Fruit fly (Drosophila melanogaster) whole organism, embryonic: ENCODE data around the gene bor.

ENCODE experiments used
- Adf1 ChIP-seq: fragments of 200-800 bp; sonication (Bioruptor generic); IDR thresholded peaks from 2 replicates; pipeline ENCODE4 v1.3.6; 2022; ENCODE audit warnings: missing biosample characterization, missing genetic modification characterization
- CG10321 ChIP-seq: fragments of 200-800 bp; sonication (Bioruptor generic); IDR thresholded peaks from 2 replicates; pipeline ENCODE4 v1.3.6; 2022; ENCODE audit warnings: missing biosample characterization, missing genetic modification characterization
- CG10366 ChIP-seq: fragments of 200-800 bp; sonication (Bioruptor generic); IDR thresholded peaks from 2 replicates; pipeline ENCODE4 v1.3.6; 2022; ENCODE audit warnings: missing biosample characterization, missing genetic modification characterization
- CG11504 ChIP-seq: fragments of 200-800 bp; sonication (Bioruptor generic); optimal IDR thresholded peaks from 3 replicates; lab custom pipeline; 2019; ENCODE audit warnings: missing biosample characterization, mild to moderate bottlenecking, missing genetic modification characterization, moderate library complexity
- CG12071 ChIP-seq: fragments of 200-800 bp; sonication (Bioruptor generic); optimal IDR thresholded peaks from 3 replicates; lab custom pipeline; 2018; ENCODE audit warnings: missing biosample characterization, mild to moderate bottlenecking, missing genetic modification characterization
- CG13894 ChIP-seq: fragments of 200-800 bp; sonication (Bioruptor generic); optimal IDR thresholded peaks from 3 replicates; lab custom pipeline; 2018; ENCODE audit warnings: missing biosample characterization, mild to moderate bottlenecking, missing genetic modification characterization, moderate library complexity
- CG16779 ChIP-seq: fragments of 200-800 bp; sonication (Bioruptor generic); IDR thresholded peaks from 2 replicates; pipeline ENCODE4 v1.3.6; 2022; ENCODE audit warnings: missing biosample characterization, missing genetic modification characterization
- CG17186 ChIP-seq: fragments of 200-800 bp; sonication (Bioruptor generic); optimal IDR thresholded peaks from 3 replicates; lab custom pipeline; 2017; ENCODE audit warnings: missing biosample characterization, missing genetic modification reagents, missing genetic modification characterization
- CG17359 ChIP-seq: fragments of 200-800 bp; sonication (Bioruptor generic); optimal IDR thresholded peaks from 3 replicates; lab custom pipeline; 2018; ENCODE audit warnings: missing biosample characterization, mild to moderate bottlenecking, missing genetic modification characterization, moderate library complexity
- CG17568 ChIP-seq: fragments of 200-800 bp; sonication (Bioruptor generic); optimal IDR thresholded peaks from 2 replicates; lab custom pipeline; 2018; ENCODE audit warnings: missing biosample characterization, mild to moderate bottlenecking, missing genetic modification characterization, moderate library complexity
- CG17612 ChIP-seq: fragments of 200-800 bp; sonication (Bioruptor generic); IDR thresholded peaks from 2 replicates; pipeline ENCODE4 v1.3.6; 2022; ENCODE audit warnings: missing biosample characterization, missing genetic modification characterization
- CG30403 ChIP-seq: fragments of 200-800 bp; sonication (Bioruptor generic); optimal IDR thresholded peaks from 3 replicates; lab custom pipeline; 2016; ENCODE audit warnings: missing biosample characterization, missing genetic modification characterization
- CG3281 ChIP-seq: fragments of 200-800 bp; sonication (Bioruptor generic); optimal IDR thresholded peaks from 3 replicates; lab custom pipeline; 2017; ENCODE audit warnings: missing biosample characterization, mild to moderate bottlenecking, missing genetic modification characterization
- CG4360 ChIP-seq: fragments of 200-800 bp; sonication (Bioruptor generic); IDR thresholded peaks from 2 replicates; pipeline ENCODE4 v1.3.6; 2022; ENCODE audit warnings: missing biosample characterization, missing genetic modification characterization
- CG6654 ChIP-seq: fragments of 200-800 bp; sonication (Bioruptor generic); optimal IDR thresholded peaks from 2 replicates; lab custom pipeline; 2017; ENCODE audit warnings: missing biosample characterization, mild to moderate bottlenecking, missing genetic modification characterization
- CG6683 ChIP-seq: fragments of 200-800 bp; sonication (Bioruptor generic); optimal IDR thresholded peaks from 2 replicates; lab custom pipeline; 2017; ENCODE audit warnings: missing biosample characterization, mild to moderate bottlenecking, missing genetic modification characterization, missing genetic modification reagents
- CG8290 ChIP-seq, 3 experiments: fragments of 200-800 bp; sonication (Bioruptor generic); optimal IDR thresholded peaks; 2 replicates each; lab custom pipeline; 2016 to 2019; ENCODE audit warnings: missing biosample characterization in 3 of 3, missing genetic modification characterization in 3 of 3, mild to moderate bottlenecking in 2 of 3, moderate library complexity in 1 of 3
- CG9437 ChIP-seq: fragments of 200-800 bp; sonication (Bioruptor generic); optimal IDR thresholded peaks from 2 replicates; lab custom pipeline; 2018; ENCODE audit warnings: missing biosample characterization, mild to moderate bottlenecking, missing genetic modification characterization
- CG9876 ChIP-seq: fragments of 200-800 bp; sonication (Bioruptor generic); optimal IDR thresholded peaks from 2 replicates; lab custom pipeline; 2016; ENCODE audit warnings: missing biosample characterization, missing genetic modification characterization
- CG9932 ChIP-seq: fragments of 200-800 bp; sonication (Bioruptor generic); IDR thresholded peaks from 2 replicates; pipeline ENCODE4 v1.3.6; 2022; ENCODE audit warnings: missing biosample characterization, missing genetic modification characterization
- Dek ChIP-seq: fragments of 200-800 bp; sonication (Bioruptor generic); optimal IDR thresholded peaks from 3 replicates; lab custom pipeline; 2019; ENCODE audit warnings: missing biosample characterization, mild to moderate bottlenecking, missing genetic modification characterization, moderate library complexity
- Doc2 ChIP-seq: fragments of 200-800 bp; sonication (Bioruptor generic); IDR thresholded peaks from 2 replicates; pipeline ENCODE4 v1.3.6; 2022; ENCODE audit warnings: missing biosample characterization, missing genetic modification characterization
- Dp ChIP-seq: fragments of 200-800 bp; sonication (Bioruptor generic); optimal IDR thresholded peaks from 2 replicates; lab custom pipeline; 2018; ENCODE audit warnings: missing biosample characterization, mild to moderate bottlenecking, missing genetic modification characterization, moderate library complexity
- Gug ChIP-seq: fragments of 200-800 bp; sonication (Bioruptor generic); IDR thresholded peaks from 4 replicates; pipeline ENCODE4 v1.3.6; 2022; ENCODE audit warnings: missing biosample characterization, missing genetic modification characterization
- Hand ChIP-seq: fragments of 200-800 bp; sonication (Bioruptor generic); optimal IDR thresholded peaks from 2 replicates; lab custom pipeline; 2017; ENCODE audit warnings: mild to moderate bottlenecking, missing biosample characterization, missing genetic modification reagents, missing genetic modification characterization
- Hmx ChIP-seq: fragments of 200-800 bp; sonication (Bioruptor generic); optimal IDR thresholded peaks from 2 replicates; lab custom pipeline; 2016; ENCODE audit warnings: missing biosample characterization, missing genetic modification characterization
- Hr78 ChIP-seq, 2 experiments: fragments of 200-800 bp in 1 of 2; fragments of >200 bp in 1 of 2; sonication (Bioruptor generic) in 1 of 2; optimal IDR thresholded peaks; 2 replicates each; lab custom pipeline; 2017 to 2019; ENCODE audit warnings: missing biosample characterization in 2 of 2, missing genetic modification characterization in 2 of 2, mild to moderate bottlenecking in 1 of 2, moderate library complexity in 1 of 2
- Hsf ChIP-seq: fragments of 200-800 bp; sonication (Bioruptor generic); optimal IDR thresholded peaks from 3 replicates; lab custom pipeline; 2016; ENCODE audit warnings: missing biosample characterization, missing genetic modification characterization
- Max ChIP-seq: fragments of 200-800 bp; sonication (Bioruptor generic); optimal IDR thresholded peaks from 2 replicates; lab custom pipeline; 2016; ENCODE audit warnings: missing biosample characterization, mild to moderate bottlenecking, missing genetic modification characterization
- Med ChIP-seq: fragments of 200-800 bp; sonication (Bioruptor generic); peaks from one replicate; lab custom pipeline; 2016; ENCODE audit warnings: missing biosample characterization, missing genetic modification characterization, mild to moderate bottlenecking, inconsistent platforms, moderate library complexity
- Myb ChIP-seq: fragments of 200-800 bp; sonication (Bioruptor generic); optimal IDR thresholded peaks from 2 replicates; lab custom pipeline; 2016; ENCODE audit warnings: missing biosample characterization, missing genetic modification characterization
- NC2α ChIP-seq: fragments of 200-800 bp; sonication (Bioruptor generic); optimal IDR thresholded peaks from 2 replicates; lab custom pipeline; 2016; ENCODE audit warnings: missing biosample characterization, missing genetic modification characterization
- NC2β ChIP-seq: fragments of 200-800 bp; sonication (Bioruptor generic); optimal IDR thresholded peaks from 2 replicates; lab custom pipeline; 2016; ENCODE audit warnings: missing biosample characterization, missing genetic modification characterization
- Opbp ChIP-seq: fragments of 200-800 bp; sonication (Bioruptor generic); IDR thresholded peaks from 3 replicates; pipeline ENCODE4 v1.3.6; 2022; ENCODE audit warnings: missing biosample characterization, missing genetic modification characterization; ENCODE audit not compliant: partially characterized antibody
- Pdp1 ChIP-seq, 2 experiments: fragments of 200-800 bp; sonication (Bioruptor generic); optimal IDR thresholded peaks; 3 replicates each; lab custom pipeline; 2016; ENCODE audit warnings: missing biosample characterization in 2 of 2, missing genetic modification characterization in 2 of 2, mild to moderate bottlenecking in 1 of 2, moderate library complexity in 1 of 2
- Sox100B ChIP-seq: fragments of 200-800 bp; sonication (Bioruptor generic); optimal IDR thresholded peaks from 3 replicates; lab custom pipeline; 2018; ENCODE audit warnings: missing biosample characterization, mild to moderate bottlenecking, missing genetic modification characterization
- TFAM ChIP-seq: fragments of 200-800 bp; sonication (Bioruptor generic); optimal IDR thresholded peaks from 2 replicates; lab custom pipeline; 2017; ENCODE audit warnings: missing biosample characterization, missing genetic modification characterization, inconsistent platforms
- Tbp ChIP-seq: fragments of >200 bp; optimal IDR thresholded peaks from 2 replicates; lab custom pipeline; 2018; ENCODE audit warnings: missing biosample characterization, missing genetic modification characterization
- Usf ChIP-seq: fragments of 200-800 bp; sonication (Bioruptor generic); optimal IDR thresholded peaks from 2 replicates; lab custom pipeline; 2017; ENCODE audit warnings: missing genotype, missing biosample characterization, missing genetic modification characterization
- Xbp1 ChIP-seq: fragments of 200-800 bp; sonication (Bioruptor generic); optimal IDR thresholded peaks from 3 replicates; lab custom pipeline; 2016; ENCODE audit warnings: missing biosample characterization, mild to moderate bottlenecking, missing genetic modification characterization
- abd-A ChIP-seq: fragments of 200-800 bp; sonication (Bioruptor generic); optimal IDR thresholded peaks from 3 replicates; lab custom pipeline; 2019; ENCODE audit warnings: missing biosample characterization, mild to moderate bottlenecking, missing genetic modification characterization, moderate library complexity
- ci ChIP-seq: fragments of 200-800 bp; sonication (Bioruptor generic); IDR thresholded peaks from 3 replicates; pipeline ENCODE4 v1.3.6; 2022; ENCODE audit warnings: missing biosample characterization, missing genetic modification characterization
- crol ChIP-seq: fragments of 200-800 bp; sonication (Bioruptor generic); IDR thresholded peaks from 2 replicates; pipeline ENCODE4 v1.3.6; 2022; ENCODE audit warnings: missing biosample characterization, missing genetic modification characterization
- mirr ChIP-seq: fragments of 200-800 bp; sonication (Bioruptor generic); optimal IDR thresholded peaks from 3 replicates; lab custom pipeline; 2018; ENCODE audit warnings: missing biosample characterization, mild to moderate bottlenecking, missing genetic modification characterization
- nerfin-2 ChIP-seq: fragments of 200-800 bp; sonication (Bioruptor generic); IDR thresholded peaks from 2 replicates; pipeline ENCODE4 v1.3.6; 2022; ENCODE audit warnings: missing biosample characterization, missing genetic modification characterization; ENCODE audit not compliant: partially characterized antibody
- nom ChIP-seq: fragments of 200-800 bp; sonication (Bioruptor generic); optimal IDR thresholded peaks from 2 replicates; lab custom pipeline; 2017; ENCODE audit warnings: missing biosample characterization, missing genetic modification characterization, mild to moderate bottlenecking, moderate library complexity, missing genetic modification reagents
- tna ChIP-seq: fragments of 200-800 bp; sonication (Bioruptor generic); IDR thresholded peaks from 2 replicates; pipeline ENCODE4 v1.3.6; 2022; ENCODE audit warnings: missing biosample characterization, missing genetic modification characterization; ENCODE audit not compliant: partially characterized antibody
- twi ChIP-seq: fragments of 200-800 bp; optimal IDR thresholded peaks from 2 replicates; lab custom pipeline; 2019; ENCODE audit warnings: missing biosample characterization, mild to moderate bottlenecking, missing genetic modification characterization, moderate library complexity
- wek ChIP-seq: fragments of 200-800 bp; sonication (Bioruptor generic); optimal IDR thresholded peaks from 3 replicates; lab custom pipeline; 2018; ENCODE audit warnings: missing biosample characterization, mild to moderate bottlenecking, missing genetic modification characterization, moderate library complexity
- zfh2 ChIP-seq: fragments of 200-800 bp; sonication (Bioruptor generic); optimal IDR thresholded peaks from 2 replicates; lab custom pipeline; 2016; ENCODE audit warnings: missing biosample characterization, missing genetic modification characterization

Gene bor

DNA sequence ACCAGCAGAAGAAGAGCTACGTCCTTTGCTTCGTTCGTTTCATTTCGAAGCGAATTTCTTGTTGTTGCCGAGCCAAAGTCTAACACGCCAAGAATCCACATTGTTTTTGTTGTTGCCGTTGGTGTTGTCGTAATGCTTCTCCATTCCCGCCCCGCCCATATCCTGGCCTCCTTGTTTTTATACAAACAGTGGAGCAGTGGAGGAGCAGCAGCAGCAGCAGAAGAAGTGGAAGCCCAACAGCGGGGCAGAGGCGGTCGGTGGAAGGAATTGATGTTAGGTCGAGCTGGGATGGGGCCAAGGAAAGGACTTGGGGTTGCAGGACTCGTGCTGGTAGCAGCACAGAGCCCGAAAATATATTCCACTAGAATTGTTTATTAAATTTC is 48.6 kb downstream of the bor start:
- TF ChIP-seq CG8290 (GFP tag; optimal IDR thresholded peaks at IDR 0.05; lab: Kevin White, UChicago): no peak
- TF ChIP-seq CG8290 (tag; optimal IDR thresholded peaks at IDR 0.05; lab: Kevin White, UChicago): peak in 1 of 2 experiments; percentile 1
- TF ChIP-seq abd-A: peak; percentile 90
- TF ChIP-seq twi (tag; lab: Kevin White, UChicago): no peak
- TF ChIP-seq CG16779: peak; percentile 49; the same call in 1 of the 2 replicates
- no peak for TF ChIP-seq Hr78 (GFP tag; optimal IDR thresholded peaks at IDR 0.05; lab: Kevin White, UChicago)
- no peak for TF ChIP-seq Opbp
- TF ChIP-seq mirr (GFP tag; lab: Kevin White, UChicago): peak; percentile 12
- TF ChIP-seq CG11504 (tag; lab: Kevin White, UChicago): no peak
- TF ChIP-seq TFAM: no peak
- TF ChIP-seq CG10366 (GFP tag; lab: Robert Waterston, UW): no peak
- TF ChIP-seq Gug (GFP tag; lab: Robert Waterston, UW): no peak
- no peak for TF ChIP-seq CG17568 (GFP tag; lab: Kevin White, UChicago)
- no peak for TF ChIP-seq Hand
- peak; percentile 62 for TF ChIP-seq Med (GFP tag; lab: Kevin White, UChicago)
- no peak for TF ChIP-seq Dp (GFP tag; lab: Kevin White, UChicago)
- TF ChIP-seq crol (GFP tag; lab: Robert Waterston, UW): peak; percentile 71
- TF ChIP-seq CG13894 (tag; lab: Kevin White, UChicago): peak; percentile 79
- no peak for TF ChIP-seq Usf (GFP tag; lab: Kevin White, UChicago)
- TF ChIP-seq CG12071 (GFP tag; lab: Kevin White, UChicago): peak; percentile 17
- no peak for TF ChIP-seq CG9876 (GFP tag; lab: Kevin White, UChicago)
- TF ChIP-seq Adf1 (GFP tag; lab: Robert Waterston, UW): peak; percentile 75
- no peak for TF ChIP-seq Xbp1 (GFP tag; lab: Kevin White, UChicago)
- peak; percentile 49; the same call in 1 of the 2 replicates for TF ChIP-seq CG4360 (GFP tag; lab: Robert Waterston, UW)
- TF ChIP-seq nom: no peak
- no peak for TF ChIP-seq Hmx (GFP tag; lab: Kevin White, UChicago)
- TF ChIP-seq Hsf: no peak
- 0 out of 3 replicates have a peak, but pooled peaks have one; percentile 44 for TF ChIP-seq ci
- 0 out of 2 replicates have a peak, but pooled peaks have one; percentile 20 for TF ChIP-seq CG9932
- no peak for TF ChIP-seq CG3281 (GFP tag; lab: Kevin White, UChicago)
- TF ChIP-seq wek: no peak
- TF ChIP-seq CG9437: no peak
- no peak for TF ChIP-seq CG6683 (GFP tag; lab: Kevin White, UChicago)
- 0 out of 2 replicates have a peak, but pooled peaks have one; percentile 18 for TF ChIP-seq tna
- peak in 1 of 2 experiments; percentile 1 for TF ChIP-seq Pdp1 (GFP tag; optimal IDR thresholded peaks at IDR 0.05; lab: Kevin White, UChicago)

DNA sequence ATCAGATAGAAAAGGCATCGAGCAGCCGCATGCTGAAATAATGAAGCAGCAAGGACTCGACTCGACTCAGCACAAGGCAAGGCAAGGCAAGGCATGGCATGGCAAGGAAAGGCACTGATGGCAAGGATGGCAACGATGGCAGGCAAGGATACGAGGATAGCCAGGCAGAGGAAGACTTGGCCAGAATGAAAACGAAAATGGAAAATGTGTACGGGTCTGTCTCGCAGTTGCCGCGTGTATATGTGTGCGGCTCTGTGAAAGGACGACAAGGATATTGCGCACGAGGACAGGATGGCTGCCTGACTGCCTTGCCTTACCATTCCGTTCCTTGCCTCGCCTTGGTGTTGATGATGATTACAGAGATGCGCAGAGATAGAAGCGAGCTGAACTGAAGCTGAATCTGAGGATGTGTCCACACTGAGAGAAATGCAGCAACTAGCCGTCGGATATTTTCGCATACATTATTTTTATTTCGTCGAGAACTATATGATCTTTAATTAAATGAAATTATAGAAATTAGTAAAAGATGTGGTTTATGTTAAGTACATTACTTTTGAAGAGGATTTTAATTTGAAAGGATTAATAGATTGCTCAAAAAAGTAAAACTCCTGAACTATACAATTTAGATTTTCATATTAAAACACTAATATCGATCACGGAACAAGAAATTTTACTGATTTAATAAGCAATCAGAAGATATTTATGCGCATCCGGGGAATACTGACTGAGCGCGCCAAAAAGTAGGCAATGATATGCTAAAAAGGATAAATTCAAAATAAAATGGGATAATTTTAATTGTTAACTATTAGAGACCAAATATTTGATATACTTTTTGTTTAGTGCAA is 49.2 kb downstream of the bor start:
- TF ChIP-seq CG17612 (no peak), Myb (GFP tag; lab: Kevin White, UChicago) (no peak), Max (no peak), CG30403 (GFP tag; lab: Kevin White, UChicago) (peak; percentile 60), Doc2 (no peak), nerfin-2 (GFP tag; lab: Robert Waterston, UW) (no peak), CG17359 (peak; percentile 8), CG17186 (no peak), CG10321 (GFP tag; lab: Robert Waterston, UW) (no peak), NC2β (GFP tag; lab: Kevin White, UChicago) (no peak), Tbp (GFP tag; lab: Kevin White, UChicago) (no peak), CG6654 (peak; percentile 13), Sox100B (GFP tag; lab: Kevin White, UChicago) (peak; percentile 61), zfh2 (GFP tag; lab: Kevin White, UChicago) (no peak), Xbp1 (GFP tag; lab: Kevin White, UChicago) (peak; percentile 41), Dek (tag; lab: Kevin White, UChicago) (no peak), NC2α (no peak)
